Worm (Caenorhabditis elegans) whole organism, L2 larva: Measurements from ENCODE around the gene T09B9.5.
A peak's percentile ranks its signal among the peaks of the same experiment; 100 is the strongest.

Experiments used
- C34F6.9 ChIP-seq: fragments of 150-350 bp; optimal IDR thresholded peaks from 2 replicates; lab custom pipeline; 2014; ENCODE audit warnings: missing biosample characterization, missing genetic modification characterization
- F13H6.1 ChIP-seq: sonication (generic microtip); optimal IDR thresholded peaks from 2 replicates; lab custom pipeline; 2016; ENCODE audit warnings: missing genetic modification characterization, missing compliant biosample characterization
- Y55F3AM.14 ChIP-seq: fragments of 200-800 bp; sonication (Bioruptor generic); optimal IDR thresholded peaks from 2 replicates; lab custom pipeline; 2018; ENCODE audit warnings: mild to moderate bottlenecking, missing genetic modification characterization, missing compliant biosample characterization
- ZK546.5 ChIP-seq: sonication (generic microtip); optimal IDR thresholded peaks from 2 replicates; lab custom pipeline; 2017; ENCODE audit warnings: missing biosample characterization, missing genetic modification characterization
- blmp-1 ChIP-seq: sonication (generic microtip); optimal IDR thresholded peaks from 2 replicates; lab custom pipeline; 2017; ENCODE audit warnings: missing genetic modification characterization, mild to moderate bottlenecking, missing compliant biosample characterization, antibody characterized with exemption, moderate library complexity; ENCODE audit not compliant: insufficient read depth
- ceh-16 ChIP-seq: fragments of 150-350 bp; optimal IDR thresholded peaks from 2 replicates; lab custom pipeline; 2014; ENCODE audit warnings: missing biosample characterization, missing genetic modification characterization
- egl-27 ChIP-seq: sonication (generic microtip); optimal IDR thresholded peaks from 3 replicates; lab custom pipeline; 2017; ENCODE audit warnings: missing biosample characterization, missing genetic modification reagents, missing genetic modification characterization
- fos-1 ChIP-seq: fragments of 150-350 bp; optimal IDR thresholded peaks from 2 replicates; lab custom pipeline; 2014; ENCODE audit warnings: missing biosample characterization, missing genetic modification characterization
- lin-11 ChIP-seq: fragments of 150-350 bp; sonication (generic microtip); optimal IDR thresholded peaks from 2 replicates; lab custom pipeline; 2014; ENCODE audit warnings: missing biosample characterization, missing genetic modification characterization, inconsistent platforms, mixed read lengths
- lin-13 ChIP-seq: fragments of 150-350 bp; optimal IDR thresholded peaks from 2 replicates; lab custom pipeline; 2014; ENCODE audit warnings: missing biosample characterization, missing genetic modification reagents, missing genetic modification characterization
- lin-39 ChIP-seq: fragments of 150-350 bp; optimal IDR thresholded peaks from 2 replicates; lab custom pipeline; 2014; ENCODE audit warnings: missing biosample characterization, missing genetic modification reagents, missing genetic modification characterization
- lsy-2 ChIP-seq, 2 experiments: fragments of 150-350 bp in 1 of 2; sonication (generic microtip) in 1 of 2; optimal IDR thresholded peaks; 2 replicates each; lab custom pipeline; 2014 to 2017; ENCODE audit warnings: missing biosample characterization in 2 of 2, missing genetic modification characterization in 2 of 2
- mab-5 ChIP-seq: fragments of 150-350 bp; optimal IDR thresholded peaks from 2 replicates; lab custom pipeline; 2014; ENCODE audit warnings: missing biosample characterization, missing genetic modification characterization
- mbf-1 ChIP-seq: sonication (generic microtip); optimal IDR thresholded peaks from 2 replicates; lab custom pipeline; 2017; ENCODE audit warnings: missing biosample characterization, missing genetic modification characterization
- mdl-1 ChIP-seq, 2 experiments: fragments of 150-350 bp in 1 of 2; sonication (generic microtip) in 1 of 2; optimal IDR thresholded peaks; 2 replicates each; lab custom pipeline; 2017; ENCODE audit warnings: missing biosample characterization in 2 of 2, missing genetic modification characterization in 2 of 2
- nhr-10 ChIP-seq: sonication (generic microtip); optimal IDR thresholded peaks from 2 replicates; lab custom pipeline; 2017; ENCODE audit warnings: missing biosample characterization, missing genetic modification characterization
- nhr-12 ChIP-seq: fragments of 150-350 bp; optimal IDR thresholded peaks from 2 replicates; lab custom pipeline; 2014; ENCODE audit warnings: missing biosample characterization, missing genetic modification characterization
- nhr-129 ChIP-seq: fragments of 150-350 bp; optimal IDR thresholded peaks from 2 replicates; lab custom pipeline; 2014; ENCODE audit warnings: missing biosample characterization, missing genetic modification characterization
- nhr-21 ChIP-seq: fragments of 150-350 bp; optimal IDR thresholded peaks from 2 replicates; lab custom pipeline; 2014; ENCODE audit warnings: missing biosample characterization, missing genetic modification characterization
- nhr-25 ChIP-seq: fragments of 150-350 bp; sonication (generic microtip); optimal IDR thresholded peaks from 3 replicates; lab custom pipeline; 2014; ENCODE audit warnings: missing biosample characterization, missing genetic modification characterization
- nhr-6 ChIP-seq: fragments of 150-350 bp; optimal IDR thresholded peaks from 2 replicates; lab custom pipeline; 2014; ENCODE audit warnings: missing biosample characterization, missing genetic modification characterization
- nhr-77 ChIP-seq: fragments of 150-350 bp; optimal IDR thresholded peaks from 2 replicates; lab custom pipeline; 2014; ENCODE audit warnings: missing biosample characterization, missing genetic modification characterization
- peb-1 ChIP-seq: fragments of 150-350 bp; optimal IDR thresholded peaks from 2 replicates; lab custom pipeline; 2014; ENCODE audit warnings: missing biosample characterization, missing genetic modification characterization
- sem-4 ChIP-seq: fragments of 150-350 bp; optimal IDR thresholded peaks from 2 replicates; lab custom pipeline; 2014; ENCODE audit warnings: missing biosample characterization, missing genetic modification reagents, missing genetic modification characterization
- skn-1 ChIP-seq: sonication (generic microtip); optimal IDR thresholded peaks from 2 replicates; lab custom pipeline; 2017; ENCODE audit warnings: missing biosample characterization, missing genetic modification characterization
- sma-9 ChIP-seq, 2 experiments: fragments of 150-350 bp in 1 of 2; sonication (generic microtip) in 1 of 2; optimal IDR thresholded peaks; 2 replicates each; lab custom pipeline; 2014 to 2016; ENCODE audit warnings: missing genetic modification characterization in 2 of 2, mild to moderate bottlenecking in 1 of 2, missing biosample characterization in 1 of 2, missing compliant biosample characterization in 1 of 2, missing genetic modification reagents in 1 of 2, moderate library complexity in 1 of 2
- unc-39 ChIP-seq: fragments of 150-350 bp; optimal IDR thresholded peaks from 2 replicates; lab custom pipeline; 2014; ENCODE audit warnings: missing biosample characterization, missing genetic modification characterization
- unc-55 ChIP-seq: fragments of 150-350 bp; sonication (generic microtip); optimal IDR thresholded peaks from 3 replicates; lab custom pipeline; 2014; ENCODE audit warnings: missing biosample characterization, missing genetic modification reagents, missing genetic modification characterization
- unc-62 ChIP-seq: fragments of 150-350 bp; optimal IDR thresholded peaks from 2 replicates; lab custom pipeline; 2014; ENCODE audit warnings: missing biosample characterization, missing genetic modification reagents, missing genetic modification characterization
- zag-1 ChIP-seq: fragments of 150-350 bp; optimal IDR thresholded peaks from 2 replicates; lab custom pipeline; 2014; ENCODE audit warnings: missing biosample characterization, missing genetic modification characterization
- ztf-1 ChIP-seq: fragments of 200-800 bp; sonication (Bioruptor generic); conservative IDR thresholded peaks from 2 replicates; pipeline ENCODE4 v1.3.6; 2022; ENCODE audit warnings: missing genetic modification characterization, missing compliant biosample characterization
- ztf-11 ChIP-seq: sonication (generic microtip); optimal IDR thresholded peaks from 2 replicates; lab custom pipeline; 2017; ENCODE audit warnings: missing biosample characterization, missing genetic modification characterization

Gene T09B9.5

DNA sequence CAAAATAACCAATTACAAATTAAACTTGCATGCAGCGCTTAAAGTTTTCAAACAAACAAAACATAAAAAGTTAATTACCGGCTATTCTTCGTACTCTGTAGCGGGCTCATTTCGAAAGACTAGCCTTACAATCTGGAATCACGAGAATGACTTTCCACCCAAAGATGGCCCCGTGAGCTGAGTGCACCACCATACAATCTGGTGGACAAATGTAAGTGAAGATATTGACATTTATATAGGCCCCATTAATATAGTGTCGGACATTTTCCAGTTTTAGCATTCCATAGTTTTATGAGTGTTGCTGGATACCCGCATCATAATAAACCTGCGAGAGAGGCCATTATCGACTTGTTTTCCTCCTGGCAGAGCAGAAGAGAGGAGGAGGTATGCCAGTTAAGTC lies 23.0 kb upstream of the T09B9.5 start:
- TF ChIP-seq nhr-6 = no peak

- no peak for TF ChIP-seq lin-39 (tag; lab: Kevin White, UChicago)
These were observed 20.6 kb upstream of the T09B9.5 start, which contains the start of gene T09B9.1 for ce11 chrX:9756971-9757370. Gene T09B9.1, plus strand, starts transcription at chrX:9757271.

- TF ChIP-seq lsy-2 (tag; optimal IDR thresholded peaks at IDR 0.05; lab: Kevin White, UChicago) (no peak), ztf-1 (GFP tag; lab: Robert Waterston, UW) (no peak), Y55F3AM.14 (GFP tag; lab: Kevin White, UChicago) (no peak), blmp-1 (tag; lab: Kevin White, UChicago) (no peak), nhr-129 (tag; lab: Kevin White, UChicago) (no peak), ZK546.5 (tag; lab: Kevin White, UChicago) (no peak), lin-11 (tag; lab: Kevin White, UChicago) (no peak), peb-1 (tag; lab: Kevin White, UChicago) (no peak), nhr-6 (no peak), mbf-1 (tag; lab: Kevin White, UChicago) (no peak), mab-5 (tag; lab: Kevin White, UChicago) (no peak), nhr-12 (tag; lab: Kevin White, UChicago) (no peak), unc-55 (GFP tag; lab: Kevin White, UChicago) (no peak), lin-39 (tag; lab: Kevin White, UChicago) (no peak), nhr-77 (tag; lab: Kevin White, UChicago) (no peak), skn-1 (no peak), sma-9 (GFP tag; optimal IDR thresholded peaks at IDR 0.05; lab: Kevin White, UChicago) (no peak), sma-9 (tag; optimal IDR thresholded peaks at IDR 0.05; lab: Kevin White, UChicago) (no peak), nhr-10 (tag; lab: Kevin White, UChicago) (no peak), ceh-16 (tag; lab: Kevin White, UChicago) (no peak)
These were observed 16.3 kb upstream of the T09B9.5 start, which contains the start of gene T09B9.3 for ce11 chrX:9761266-9761665. Gene T09B9.3, minus strand, starts transcription at chrX:9761366.

DNA sequence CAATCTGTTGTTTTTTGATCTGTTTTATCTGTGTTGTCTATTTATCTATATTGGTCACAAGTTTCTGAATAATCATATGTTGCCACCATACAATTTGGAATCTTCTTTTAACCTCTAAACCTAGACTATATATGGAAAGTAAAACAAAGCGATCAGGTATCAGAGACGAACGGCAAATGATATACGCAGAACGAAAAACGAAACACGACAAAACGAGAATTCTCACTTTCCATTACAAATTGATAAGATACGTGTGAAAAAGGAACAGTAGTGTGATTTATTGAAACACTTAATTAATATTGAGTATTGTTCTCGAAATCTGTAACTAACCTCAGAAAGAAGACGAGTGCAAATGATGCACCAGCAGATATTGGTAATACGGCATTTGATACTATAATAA lies 13.7 kb upstream of the T09B9.5 start:
- TF ChIP-seq blmp-1 (tag; lab: Kevin White, UChicago) (peak; percentile 82), Y55F3AM.14 (GFP tag; lab: Kevin White, UChicago) (no peak)
- TF ChIP-seq, all 48 proteins: peak for 1

DNA sequence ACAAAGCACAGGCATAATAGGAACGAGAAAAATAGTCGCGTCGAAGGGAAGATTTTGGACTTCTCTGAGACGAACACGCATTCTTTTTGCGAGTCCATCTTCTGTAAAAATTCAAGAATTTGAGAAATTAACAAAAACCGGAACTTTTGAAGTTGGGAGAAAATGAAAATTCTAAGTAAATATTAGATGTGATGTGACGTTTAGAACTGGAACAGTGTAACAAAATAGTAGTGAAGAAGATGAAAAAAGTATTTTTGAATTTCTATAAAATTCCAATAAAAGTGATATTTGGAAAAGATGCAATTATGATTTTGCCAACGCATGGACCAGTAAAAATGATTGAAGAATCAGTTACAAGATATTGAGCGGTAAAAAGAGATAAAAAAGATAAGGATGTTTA lies 12.8 kb upstream of the T09B9.5 start, which contains the start of gene slc-17.9:
Gene slc-17.9 (minus strand): TSS at position 101 of the 400 bp plus-strand sequence.
- no peak for TF ChIP-seq ztf-11 (tag; lab: Kevin White, UChicago)
- TF ChIP-seq nhr-12 (tag; lab: Kevin White, UChicago) = no peak
- no peak for TF ChIP-seq nhr-10 (tag; lab: Kevin White, UChicago)
- no peak for TF ChIP-seq unc-39 (tag; lab: Kevin White, UChicago)
- TF ChIP-seq zag-1 (tag; lab: Kevin White, UChicago) = no peak
- no peak for TF ChIP-seq mdl-1 (tag; optimal IDR thresholded peaks at IDR 0.05; lab: Kevin White, UChicago)
- no peak for TF ChIP-seq nhr-6
- TF ChIP-seq F13H6.1 (tag; lab: Kevin White, UChicago) = no peak
- TF ChIP-seq egl-27 = no peak
- TF ChIP-seq Y55F3AM.14 (GFP tag; lab: Kevin White, UChicago) = no peak
- TF ChIP-seq sem-4 (tag; lab: Kevin White, UChicago) = no peak
- TF ChIP-seq ceh-16 (tag; lab: Kevin White, UChicago) = no peak
- no peak for TF ChIP-seq lsy-2 (tag; optimal IDR thresholded peaks at IDR 0.05; lab: Kevin White, UChicago)
- no peak for TF ChIP-seq nhr-129 (tag; lab: Kevin White, UChicago)
- TF ChIP-seq unc-62 (GFP tag; lab: Kevin White, UChicago) = no peak
- no peak for TF ChIP-seq blmp-1 (tag; lab: Kevin White, UChicago)
- TF ChIP-seq ztf-1 (GFP tag; lab: Robert Waterston, UW) = no peak
- no peak for TF ChIP-seq nhr-21 (tag; lab: Kevin White, UChicago)
- no peak for TF ChIP-seq fos-1 (tag; lab: Kevin White, UChicago)
- no peak for TF ChIP-seq nhr-77 (tag; lab: Kevin White, UChicago)

ce11 chrX:9774323-9774722 lies 3.3 kb upstream of the T09B9.5 start, which contains the start of gene T09B9.4:
Gene T09B9.4, minus strand, starts transcription at chrX:9774352.
- peak; percentile 17 for TF ChIP-seq nhr-129 (tag; lab: Kevin White, UChicago)
- no peak for TF ChIP-seq nhr-25 (tag; lab: Kevin White, UChicago)
- TF ChIP-seq lin-11 (tag; lab: Kevin White, UChicago) = no peak
- TF ChIP-seq zag-1 (tag; lab: Kevin White, UChicago) = peak; percentile 16
- peak; percentile 40 for TF ChIP-seq fos-1 (tag; lab: Kevin White, UChicago)
- no peak for TF ChIP-seq lin-13 (GFP tag; lab: Kevin White, UChicago)
- peak; percentile 66 for TF ChIP-seq C34F6.9 (tag; lab: Kevin White, UChicago)
- TF ChIP-seq, all 48 proteins: peak for 4
